Worm (Caenorhabditis elegans) whole organism, late embryonic: Measurements from ENCODE around the gene elc-2.

Experiments
- ahr-1 ChIP-seq: sonication (generic microtip); optimal IDR thresholded peaks from 2 replicates; lab custom pipeline; 2016; ENCODE audit warnings: missing genetic modification characterization, missing compliant biosample characterization
- ceh-34 ChIP-seq: sonication (generic microtip); optimal IDR thresholded peaks from 2 replicates; lab custom pipeline; 2016; ENCODE audit warnings: mild to moderate bottlenecking, missing genetic modification characterization, missing compliant biosample characterization
- ceh-45 ChIP-seq: fragments of 200-800 bp; sonication (Bioruptor generic); IDR thresholded peaks from 2 replicates; pipeline ENCODE4 v1.3.6; 2022; ENCODE audit warnings: missing genetic modification reagents, missing genetic modification characterization, missing compliant biosample characterization
- gmeb-2 ChIP-seq: sonication (generic microtip); optimal IDR thresholded peaks from 2 replicates; lab custom pipeline; 2016; ENCODE audit warnings: missing genetic modification characterization, inconsistent platforms, missing compliant biosample characterization
- hlh-30 ChIP-seq: sonication (generic microtip); optimal IDR thresholded peaks from 2 replicates; lab custom pipeline; 2017; ENCODE audit warnings: antibody characterized with exemption, missing genetic modification characterization, missing compliant biosample characterization; ENCODE audit not compliant: insufficient read depth
- unc-55 ChIP-seq: sonication (generic microtip); optimal IDR thresholded peaks from 2 replicates; lab custom pipeline; 2017; ENCODE audit warnings: missing biosample characterization, missing genetic modification reagents, missing genetic modification characterization

The elc-2 gene

DNA sequence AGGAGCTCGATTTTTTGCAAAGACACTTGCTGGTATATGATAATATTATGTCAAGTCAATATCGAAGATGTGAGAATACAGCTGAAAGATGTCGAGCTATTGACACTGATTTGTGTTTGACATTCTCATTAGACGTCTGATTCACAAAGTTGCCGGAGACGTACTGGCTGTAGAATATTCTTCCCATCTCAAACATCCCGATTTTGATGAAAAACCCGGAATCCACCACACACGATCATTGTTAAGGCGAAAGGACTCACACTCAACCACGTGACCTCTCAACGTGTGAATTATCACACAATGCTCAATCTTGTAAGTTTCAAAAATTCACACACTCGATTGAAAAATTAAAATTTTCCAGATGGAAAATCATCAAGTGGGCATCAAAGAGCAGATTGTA, 41.9 kb downstream of the elc-2 start, which contains the start of gene F07G6.12:
F07G6.12 (plus strand) TSS at position 301 of the 400 bp plus-strand sequence.
- TF ChIP-seq hlh-30 (peak; percentile 17), gmeb-2 (tag; lab: Kevin White, UChicago) (no peak), ceh-34 (no peak)

DNA sequence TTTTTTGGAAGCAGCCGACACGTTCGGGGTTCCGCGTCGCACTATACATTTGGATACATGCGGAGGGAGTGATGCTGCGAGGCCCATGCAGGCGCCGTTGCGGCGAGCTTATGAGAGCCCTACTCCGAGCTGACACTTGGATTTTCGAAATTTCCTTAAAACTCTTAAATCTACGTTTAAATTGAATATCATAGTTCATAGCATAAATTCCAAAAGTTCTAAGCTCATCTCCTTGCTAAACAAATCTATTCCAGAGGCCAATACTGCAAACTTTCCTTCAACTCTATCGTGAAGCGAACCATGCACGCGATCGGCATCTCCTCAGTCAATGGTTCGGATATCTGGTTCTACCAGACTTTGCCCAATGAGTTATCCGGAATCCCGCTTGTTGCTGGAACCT, 48.3 kb downstream of the elc-2 start, which contains the start of gene dgn-3:
dgn-3 (plus strand) TSS at position 301 of the 400 bp plus-strand sequence.
- TF ChIP-seq ahr-1 (tag; lab: Kevin White, UChicago) (no peak), unc-55 (GFP tag; lab: Kevin White, UChicago) (no peak), ceh-45 (no peak)
